Fruit fly (Drosophila melanogaster) S2 (cell line): Measurements from ENCODE around the gene Cpr65Ax1.
"Not testable (repeated sequence)": the region's sequence is repeated elsewhere in the genome, so short reads cannot be mapped to it uniquely, and the experiment has no call there.

Source experiments
- CG8478 ChIP-seq: fragments of >200 bp; optimal IDR thresholded peaks from 2 replicates; lab custom pipeline; 2018
- CTCF ChIP-seq, 2 experiments: fragments of >200 bp; optimal IDR thresholded peaks; 2 replicates each; lab custom pipeline; 2018

The Cpr65Ax1 gene

dm6 chr3L:6157327-6158032 lies 9.7 kb upstream of the Cpr65Ax1 start, which contains the start of gene CG13297:
TSS of gene CG13297 (minus strand) at chr3L:6157377.
- TF ChIP-seq CTCF (optimal IDR thresholded peaks at IDR 0.05; lab: Kevin White, UChicago) (no peak), CG8478 (lab: Kevin White, UChicago) (no peak)

- TF ChIP-seq CTCF (optimal IDR thresholded peaks at IDR 0.05; lab: Kevin White, UChicago) (no peak), CG8478 (lab: Kevin White, UChicago) (no peak)
These were observed 7.2 kb upstream of the Cpr65Ax1 start for dm6 chr3L:6154951-6155394.

dm6 chr3L:6152531-6152930 lies 4.7 kb upstream of the Cpr65Ax1 start, which contains the start of gene Acp65Aa:
TSS of gene Acp65Aa (minus strand) at chr3L:6152745.
- TF ChIP-seq CG8478 (lab: Kevin White, UChicago) (no peak), CTCF (optimal IDR thresholded peaks at IDR 0.05; lab: Kevin White, UChicago) (no peak)

- not testable (repeated sequence) for TF ChIP-seq CTCF (optimal IDR thresholded peaks at IDR 0.05; lab: Kevin White, UChicago); CG8478 (lab: Kevin White, UChicago)
These were observed 3.1 kb upstream of the Cpr65Ax1 start, which contains the start of the genes Cpr65Ax2 and Lcp65Aa for dm6 chr3L:6150757-6151354. TSS of gene Cpr65Ax2 (minus strand) at chr3L:6150857. TSS of gene Lcp65Aa (plus strand) at chr3L:6151304.

- not testable (repeated sequence) for TF ChIP-seq CG8478 (lab: Kevin White, UChicago); CTCF (optimal IDR thresholded peaks at IDR 0.05; lab: Kevin White, UChicago)
These were observed 1.5 kb upstream of the Cpr65Ax1 start, which contains the start of gene Lcp65Ab1 for dm6 chr3L:6149248-6149647. TSS of gene Lcp65Ab1 (plus strand) at chr3L:6149548.

dm6 chr3L:6146374-6146773 lies 1.4 kb downstream of the Cpr65Ax1 start, which contains the start of gene Lcp65Ab2:
TSS of gene Lcp65Ab2 (plus strand) at chr3L:6146674.
- not testable (repeated sequence) for TF ChIP-seq CG8478 (lab: Kevin White, UChicago); CTCF (optimal IDR thresholded peaks at IDR 0.05; lab: Kevin White, UChicago)

dm6 chr3L:6144769-6145220 lies 3.0 kb downstream of the Cpr65Ax1 start, which contains the start of gene Lcp65Ac:
TSS of gene Lcp65Ac (plus strand) at chr3L:6144819.
- no peak for TF ChIP-seq CG8478 (lab: Kevin White, UChicago)

- TF ChIP-seq CG8478 (lab: Kevin White, UChicago) (no peak), CTCF (optimal IDR thresholded peaks at IDR 0.05; lab: Kevin White, UChicago) (no peak)
These were observed 4.5 kb downstream of the Cpr65Ax1 start, which contains the start of gene Lcp65Ad for dm6 chr3L:6143188-6143755. TSS of gene Lcp65Ad (plus strand) at chr3L:6143395.

dm6 chr3L:6142313-6142712 lies 5.5 kb downstream of the Cpr65Ax1 start, which contains the start of gene Cpr65Aw:
TSS of gene Cpr65Aw (minus strand) at chr3L:6142413.
- no peak for TF ChIP-seq CTCF (optimal IDR thresholded peaks at IDR 0.05; lab: Kevin White, UChicago)
- no peak for TF ChIP-seq CG8478 (lab: Kevin White, UChicago)

- TF ChIP-seq CTCF (optimal IDR thresholded peaks at IDR 0.05; lab: Kevin White, UChicago) (no peak), CG8478 (lab: Kevin White, UChicago) (no peak)
These were observed 6.2 kb downstream of the Cpr65Ax1 start for dm6 chr3L:6141538-6141937.

- no peak for TF ChIP-seq CG8478 (lab: Kevin White, UChicago)
- TF ChIP-seq CTCF (optimal IDR thresholded peaks at IDR 0.05; lab: Kevin White, UChicago) = no peak
These were observed 6.9 kb downstream of the Cpr65Ax1 start for dm6 chr3L:6140771-6141472.

- TF ChIP-seq CG8478 (lab: Kevin White, UChicago) (no peak), CTCF (optimal IDR thresholded peaks at IDR 0.05; lab: Kevin White, UChicago) (no peak)
These were observed 7.7 kb downstream of the Cpr65Ax1 start, which contains the start of gene Cpr65Av for dm6 chr3L:6139924-6140574. TSS of gene Cpr65Av (minus strand) at chr3L:6139974.

- no peak for TF ChIP-seq CTCF (optimal IDR thresholded peaks at IDR 0.05; lab: Kevin White, UChicago)
- no peak for TF ChIP-seq CG8478 (lab: Kevin White, UChicago)
These were observed 9.2 kb downstream of the Cpr65Ax1 start for dm6 chr3L:6138586-6138985.
